Worm (Caenorhabditis elegans) whole organism, L1 larva: ENCODE measurements around the gene prdx-3.

ENCODE experiments used
- C16A3.4 ChIP-seq: fragments of 150-350 bp; optimal IDR thresholded peaks from 2 replicates; lab custom pipeline; 2014; ENCODE audit warnings: missing biosample characterization, missing genetic modification characterization
- C34B4.2 ChIP-seq: sonication (generic microtip); optimal IDR thresholded peaks from 2 replicates; lab custom pipeline; 2017; ENCODE audit warnings: mild to moderate bottlenecking, missing genetic modification characterization, missing compliant biosample characterization
- F16B12.6 ChIP-seq: fragments of 150-350 bp; optimal IDR thresholded peaks from 2 replicates; lab custom pipeline; 2014; ENCODE audit warnings: missing biosample characterization, missing genetic modification characterization
- Y116A8C.19 ChIP-seq: sonication (generic microtip); optimal IDR thresholded peaks from 2 replicates; lab custom pipeline; 2016; ENCODE audit warnings: missing compliant biosample characterization, missing genetic modification characterization, borderline replicate concordance
- aha-1 ChIP-seq: fragments of 150-350 bp; optimal IDR thresholded peaks from 2 replicates; lab custom pipeline; 2014; ENCODE audit warnings: missing biosample characterization, missing genetic modification characterization
- aly-2 ChIP-seq: fragments of 150-350 bp; optimal IDR thresholded peaks from 2 replicates; lab custom pipeline; 2014; ENCODE audit warnings: missing biosample characterization, missing genetic modification characterization
- blmp-1 ChIP-seq: fragments of 150-350 bp; optimal IDR thresholded peaks from 2 replicates; lab custom pipeline; 2014; ENCODE audit warnings: missing biosample characterization, missing genetic modification characterization
- ceh-8 ChIP-seq: fragments of 200-800 bp; sonication (Bioruptor generic); optimal IDR thresholded peaks from 2 replicates; lab custom pipeline; 2018; ENCODE audit warnings: mild to moderate bottlenecking, missing genetic modification characterization, moderate library complexity, missing compliant biosample characterization
- ceh-88 ChIP-seq: fragments of 200-800 bp; sonication (Bioruptor generic); IDR thresholded peaks from 2 replicates; pipeline ENCODE4 v1.3.6; 2022; ENCODE audit warnings: missing genetic modification characterization, missing compliant biosample characterization
- ceh-90 ChIP-seq: sonication (generic microtip); optimal IDR thresholded peaks from 2 replicates; lab custom pipeline; 2016; ENCODE audit warnings: missing genetic modification characterization, missing compliant biosample characterization
- ces-1 ChIP-seq: fragments of 150-350 bp; optimal IDR thresholded peaks from 2 replicates; lab custom pipeline; 2014; ENCODE audit warnings: missing biosample characterization, missing genetic modification reagents, missing genetic modification characterization
- dpl-1 ChIP-seq, 3 experiments: fragments of 150-350 bp in 2 of 3; sonication (generic microtip) in 1 of 3; optimal IDR thresholded peaks; 2 replicates each; lab custom pipeline; 2014 to 2017; ENCODE audit warnings: missing biosample characterization in 3 of 3, missing genetic modification characterization in 3 of 3, missing genetic modification reagents in 3 of 3
- efl-1 ChIP-seq, 4 experiments: fragments of 150-350 bp; optimal IDR thresholded peaks in 3 of 4; peaks in 1 of 4; 1 replicate in 1 of 4; 2 replicates in 3 of 4; lab custom pipeline; 2014; ENCODE audit warnings: missing biosample characterization in 2 of 4, missing genetic modification characterization in 2 of 4, missing genetic modification reagents in 2 of 4
- efl-3 ChIP-seq: fragments of 200-800 bp; sonication (Bioruptor generic); optimal IDR thresholded peaks from 2 replicates; lab custom pipeline; 2018; ENCODE audit warnings: mild to moderate bottlenecking, missing genetic modification characterization, missing compliant biosample characterization
- egl-27 ChIP-seq, 2 experiments: fragments of 150-350 bp in 1 of 2; sonication (generic microtip); optimal IDR thresholded peaks; 3 replicates each; lab custom pipeline; 2017 to 2018; ENCODE audit warnings: missing biosample characterization in 2 of 2, missing genetic modification characterization in 2 of 2, missing genetic modification reagents in 2 of 2
- ets-5 ChIP-seq: fragments of 200-800 bp; sonication (Bioruptor generic); IDR thresholded peaks from 2 replicates; pipeline ENCODE4 v1.3.6; 2022; ENCODE audit warnings: missing genetic modification characterization, missing compliant biosample characterization
- fkh-10 ChIP-seq: sonication (generic microtip); optimal IDR thresholded peaks from 2 replicates; lab custom pipeline; 2017; ENCODE audit warnings: missing biosample characterization, missing genetic modification reagents, missing genetic modification characterization
- fkh-8 ChIP-seq: sonication (generic microtip); optimal IDR thresholded peaks from 2 replicates; lab custom pipeline; 2016; ENCODE audit warnings: mild to moderate bottlenecking, missing genetic modification characterization, missing compliant biosample characterization
- fos-1 ChIP-seq: fragments of 150-350 bp; optimal IDR thresholded peaks from 2 replicates; lab custom pipeline; 2014; ENCODE audit warnings: missing biosample characterization, missing genetic modification characterization
- hpl-2 ChIP-seq: fragments of 150-350 bp; optimal IDR thresholded peaks from 2 replicates; lab custom pipeline; 2014; ENCODE audit warnings: missing biosample characterization, missing genetic modification reagents, missing genetic modification characterization
- jun-1 ChIP-seq: fragments of 150-350 bp; optimal IDR thresholded peaks from 2 replicates; lab custom pipeline; 2014; ENCODE audit warnings: missing biosample characterization, missing genetic modification reagents, missing genetic modification characterization
- lin-14 ChIP-seq: fragments of 200-800 bp; sonication (Bioruptor generic); optimal IDR thresholded peaks from 2 replicates; lab custom pipeline; 2018; ENCODE audit warnings: mild to moderate bottlenecking, missing genetic modification characterization, moderate library complexity, missing compliant biosample characterization
- lsy-2 ChIP-seq, 2 experiments: fragments of 150-350 bp; optimal IDR thresholded peaks; 2 replicates each; lab custom pipeline; 2014; ENCODE audit warnings: missing biosample characterization in 2 of 2, missing genetic modification characterization in 2 of 2
- mdl-1 ChIP-seq, 2 experiments: fragments of 150-350 bp; optimal IDR thresholded peaks; 2 replicates each; lab custom pipeline; 2014 to 2017; ENCODE audit warnings: missing biosample characterization in 2 of 2, missing genetic modification characterization in 2 of 2, inconsistent platforms in 1 of 2
- nhr-20 ChIP-seq: sonication (generic microtip); optimal IDR thresholded peaks from 2 replicates; lab custom pipeline; 2016; ENCODE audit warnings: mild to moderate bottlenecking, missing genetic modification characterization, missing compliant biosample characterization
- nhr-28 ChIP-seq: fragments of 150-350 bp; optimal IDR thresholded peaks from 2 replicates; lab custom pipeline; 2014; ENCODE audit warnings: missing biosample characterization, missing genetic modification characterization
- nhr-47 ChIP-seq: sonication (generic microtip); optimal IDR thresholded peaks from 2 replicates; lab custom pipeline; 2016; ENCODE audit warnings: mild to moderate bottlenecking, missing genetic modification characterization, moderate library complexity, missing compliant biosample characterization
- nhr-71 ChIP-seq: sonication (generic microtip); optimal IDR thresholded peaks from 2 replicates; lab custom pipeline; 2016; ENCODE audit warnings: mild to moderate bottlenecking, missing genetic modification characterization, moderate library complexity, missing compliant biosample characterization
- nhr-76 ChIP-seq: sonication (generic microtip); optimal IDR thresholded peaks from 2 replicates; lab custom pipeline; 2017; ENCODE audit warnings: missing biosample characterization, missing genetic modification characterization
- nhr-84 ChIP-seq: sonication (generic microtip); optimal IDR thresholded peaks from 2 replicates; lab custom pipeline; 2017; ENCODE audit warnings: missing biosample characterization, missing genetic modification characterization
- nhr-90 ChIP-seq: sonication (generic microtip); optimal IDR thresholded peaks from 2 replicates; lab custom pipeline; 2016; ENCODE audit warnings: mild to moderate bottlenecking, missing genetic modification characterization, missing compliant biosample characterization; ENCODE audit not compliant: poor library complexity
- pag-3 ChIP-seq: sonication (generic microtip); optimal IDR thresholded peaks from 2 replicates; lab custom pipeline; 2017; ENCODE audit warnings: missing genetic modification characterization, mild to moderate bottlenecking, missing compliant biosample characterization, antibody characterized with exemption, borderline replicate concordance; ENCODE audit not compliant: insufficient read depth
- rnt-1 ChIP-seq: sonication (generic microtip); optimal IDR thresholded peaks from 2 replicates; lab custom pipeline; 2016; ENCODE audit warnings: mild to moderate bottlenecking, missing genetic modification characterization, moderate library complexity, missing compliant biosample characterization
- skn-1 ChIP-seq: fragments of 150-350 bp; optimal IDR thresholded peaks from 2 replicates; lab custom pipeline; 2014; ENCODE audit warnings: missing biosample characterization, missing genetic modification characterization
- snpc-4 ChIP-seq: fragments of 150-350 bp; optimal IDR thresholded peaks from 2 replicates; lab custom pipeline; 2014; ENCODE audit warnings: missing biosample characterization, missing genetic modification characterization
- sox-4 ChIP-seq: sonication (generic microtip); optimal IDR thresholded peaks from 2 replicates; lab custom pipeline; 2016; ENCODE audit warnings: missing genetic modification characterization, missing compliant biosample characterization
- sptf-1 ChIP-seq: fragments of 150-350 bp; optimal IDR thresholded peaks from 2 replicates; lab custom pipeline; 2014; ENCODE audit warnings: missing biosample characterization, missing genetic modification characterization
- sup-37 ChIP-seq: fragments of 200-800 bp; sonication (Bioruptor generic); optimal IDR thresholded peaks from 2 replicates; lab custom pipeline; 2018; ENCODE audit warnings: mild to moderate bottlenecking, missing genetic modification characterization, missing compliant biosample characterization
- tbx-2 ChIP-seq: sonication (generic microtip); optimal IDR thresholded peaks from 2 replicates; lab custom pipeline; 2016; ENCODE audit warnings: missing genetic modification characterization, missing compliant biosample characterization
- unc-130 ChIP-seq: fragments of 150-350 bp; optimal IDR thresholded peaks from 2 replicates; lab custom pipeline; 2017; ENCODE audit warnings: missing biosample characterization, missing genetic modification characterization, inconsistent platforms
- unc-86 ChIP-seq: sonication (generic microtip); optimal IDR thresholded peaks from 2 replicates; lab custom pipeline; 2016; ENCODE audit warnings: missing genetic modification characterization, missing compliant biosample characterization
- unc-98 ChIP-seq: fragments of 200-800 bp; sonication (Bioruptor generic); IDR thresholded peaks from 2 replicates; pipeline ENCODE4 v1.3.6; 2022; ENCODE audit warnings: missing genetic modification characterization, missing compliant biosample characterization
- zip-4 ChIP-seq: fragments of 200-800 bp; sonication (Bioruptor generic); optimal IDR thresholded peaks from 2 replicates; lab custom pipeline; 2018; ENCODE audit warnings: mild to moderate bottlenecking, missing genetic modification characterization, moderate library complexity, missing compliant biosample characterization
- ztf-4 ChIP-seq: fragments of 150-350 bp; optimal IDR thresholded peaks from 2 replicates; lab custom pipeline; 2014; ENCODE audit warnings: missing biosample characterization, missing genetic modification characterization

prdx-3 gene

ce11 chrIII:4407144-4407543, at the start of gene prdx-3:
Gene prdx-3 (plus strand): TSS chrIII:4407444.
- TF ChIP-seq nhr-84 (tag; lab: Kevin White, UChicago): no peak
- no peak for TF ChIP-seq tbx-2
- no peak for TF ChIP-seq aly-2
- no peak for TF ChIP-seq fkh-8 (tag; lab: Kevin White, UChicago)
- no peak for TF ChIP-seq ets-5 (GFP tag; lab: Robert Waterston, UW)
- no peak for TF ChIP-seq C16A3.4
- no peak for TF ChIP-seq sptf-1 (tag; lab: Kevin White, UChicago)
- TF ChIP-seq, all 84 proteins: peak for 0

- peak; percentile 49 for TF ChIP-seq nhr-71
- no peak for TF ChIP-seq sup-37 (GFP tag; lab: Kevin White, UChicago)
- peak; percentile 34 for TF ChIP-seq unc-130
- TF ChIP-seq ceh-90: no peak
- TF ChIP-seq rnt-1 (tag; lab: Kevin White, UChicago): peak; percentile 64
- TF ChIP-seq lsy-2 (tag; optimal IDR thresholded peaks at IDR 0.05; lab: Kevin White, UChicago): peak in 1 of 2 experiments; percentile 4
- no peak for TF ChIP-seq jun-1
- no peak for TF ChIP-seq unc-98 (GFP tag; lab: Robert Waterston, UW)
- peak in 1 of 2 experiments; percentile 7 for TF ChIP-seq mdl-1 (tag; optimal IDR thresholded peaks at IDR 0.05; lab: Kevin White, UChicago)
These were observed 48.9 kb upstream of the prdx-3 start for ce11 chrIII:4358345-4358744.

ce11 chrIII:4359208-4359607, 48.0 kb upstream of the prdx-3 start:
- TF ChIP-seq rnt-1 (tag; lab: Kevin White, UChicago) (peak; percentile 40), efl-1 (optimal IDR thresholded peaks at IDR 0.05; lab: Kevin White, UChicago) (no peak), efl-1 (GFP tag; optimal IDR thresholded peaks at IDR 0.05 in 1 of 2; lab: Kevin White, UChicago) (peak in 1 of 2 experiments; percentile 44), fkh-8 (tag; lab: Kevin White, UChicago) (no peak), unc-98 (GFP tag; lab: Robert Waterston, UW) (no peak), nhr-47 (tag; lab: Kevin White, UChicago) (no peak), ceh-88 (GFP tag; lab: Robert Waterston, UW) (no peak), zip-4 (no peak), egl-27 (tag; optimal IDR thresholded peaks at IDR 0.05; lab: Kevin White, UChicago) (no peak), unc-86 (tag; lab: Kevin White, UChicago) (no peak), lin-14 (GFP tag; lab: Kevin White, UChicago) (peak; percentile 19), nhr-90 (tag; lab: Kevin White, UChicago) (no peak), Y116A8C.19 (tag; lab: Kevin White, UChicago) (no peak), F16B12.6 (tag; lab: Kevin White, UChicago) (no peak), fos-1 (tag; lab: Kevin White, UChicago) (no peak), ztf-4 (tag; lab: Kevin White, UChicago) (no peak)

DNA sequence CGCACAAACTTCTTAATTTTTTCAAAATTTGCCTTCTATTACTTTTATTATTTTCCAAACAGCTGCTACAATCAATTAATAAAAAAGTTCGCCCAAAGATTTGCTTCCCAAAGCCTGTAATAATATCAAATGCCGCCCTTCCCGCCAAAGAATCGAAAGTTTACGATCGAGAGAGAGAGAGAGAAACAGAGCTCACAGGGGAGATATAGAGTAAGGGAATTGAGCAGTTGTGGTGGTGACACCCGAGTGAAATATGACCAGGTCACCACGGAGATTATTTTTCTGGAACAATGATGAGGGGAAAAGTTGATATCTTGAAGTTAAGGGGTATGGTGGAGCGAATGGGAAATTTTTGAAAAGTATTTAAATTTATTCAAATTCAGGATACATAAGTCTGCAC, 47.3 kb upstream of the prdx-3 start:
- no peak for TF ChIP-seq ceh-8 (GFP tag; lab: Kevin White, UChicago)
- TF ChIP-seq nhr-76 (tag; lab: Kevin White, UChicago): no peak

ce11 chrIII:4362332-4362731, 44.9 kb upstream of the prdx-3 start:
- TF ChIP-seq nhr-84 (tag; lab: Kevin White, UChicago) (no peak), dpl-1 (GFP tag; optimal IDR thresholded peaks at IDR 0.05; lab: Kevin White, UChicago) (no peak), nhr-20 (tag; lab: Kevin White, UChicago) (peak; percentile 20), blmp-1 (tag; lab: Kevin White, UChicago) (no peak), ces-1 (GFP tag; lab: Kevin White, UChicago) (no peak), sup-37 (GFP tag; lab: Kevin White, UChicago) (no peak), skn-1 (tag; lab: Kevin White, UChicago) (no peak), mdl-1 (tag; optimal IDR thresholded peaks at IDR 0.05; lab: Kevin White, UChicago) (no peak), hpl-2 (GFP tag; lab: Kevin White, UChicago) (no peak), efl-1 (optimal IDR thresholded peaks at IDR 0.05; lab: Kevin White, UChicago) (peak in 1 of 2 experiments; percentile 17), efl-1 (GFP tag; optimal IDR thresholded peaks at IDR 0.05 in 1 of 2; lab: Kevin White, UChicago) (peak in 1 of 2 experiments; percentile 55), C34B4.2 (tag; lab: Kevin White, UChicago) (no peak), aha-1 (tag; lab: Kevin White, UChicago) (no peak), ceh-88 (GFP tag; lab: Robert Waterston, UW) (no peak), sox-4 (no peak), nhr-28 (tag; lab: Kevin White, UChicago) (no peak), C16A3.4 (no peak), fkh-8 (tag; lab: Kevin White, UChicago) (no peak), snpc-4 (no peak), aly-2 (no peak), fkh-10 (GFP tag; lab: Kevin White, UChicago) (no peak), pag-3 (no peak), efl-3 (no peak)
